Worm (Caenorhabditis elegans): ENCODE measurements around the gene sax-1.

DNA sequence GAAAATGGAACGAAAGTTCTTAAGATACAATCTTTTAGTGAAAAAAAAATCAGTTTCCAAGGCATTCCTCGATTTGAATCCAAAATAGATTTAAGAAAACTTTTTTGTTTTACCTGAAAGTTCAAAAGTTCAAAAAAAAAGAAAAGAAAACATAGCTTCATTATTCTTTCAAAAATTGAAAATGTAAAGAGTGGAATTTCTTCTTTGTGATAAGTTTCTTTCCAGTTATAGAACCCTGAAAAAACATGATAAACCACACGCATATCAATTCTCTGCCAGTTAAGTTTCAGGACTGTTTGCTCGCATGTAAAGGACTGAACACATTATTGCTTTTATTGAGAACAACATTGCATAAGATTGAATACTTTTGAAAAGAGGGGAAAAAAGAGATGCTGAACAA is 38.2 kb downstream of the sax-1 start:
- no peak for TF ChIP-seq ama-1 (optimal IDR thresholded peaks at IDR 0.05)
- TF ChIP-seq lin-39 (tag; optimal IDR thresholded peaks at IDR 0.05), result no peak
- no peak for TF ChIP-seq nhr-77 (tag; optimal IDR thresholded peaks at IDR 0.05)
- no peak for TF ChIP-seq aly-2 (tag; optimal IDR thresholded peaks at IDR 0.05)

Data from whole organism, L4 larva.